Worm (Caenorhabditis elegans) whole organism, L4/young adult: ENCODE data around the gene pkc-1.

Source experiments
- W03F9.2 ChIP-seq: fragments of 150-350 bp; optimal IDR thresholded peaks from 2 replicates; lab custom pipeline; 2014; ENCODE audit warnings: missing biosample characterization, missing genetic modification characterization
- dao-5 ChIP-seq: sonication (generic microtip); optimal IDR thresholded peaks from 2 replicates; lab custom pipeline; 2016; ENCODE audit warnings: missing genotype, missing genetic modification characterization, moderate library complexity, missing compliant biosample characterization
- him-1 ChIP-seq: sonication (generic microtip); optimal IDR thresholded peaks from 2 replicates; lab custom pipeline; 2016; ENCODE audit warnings: missing genotype, missing genetic modification reagents, missing genetic modification characterization, missing compliant biosample characterization

DNA sequence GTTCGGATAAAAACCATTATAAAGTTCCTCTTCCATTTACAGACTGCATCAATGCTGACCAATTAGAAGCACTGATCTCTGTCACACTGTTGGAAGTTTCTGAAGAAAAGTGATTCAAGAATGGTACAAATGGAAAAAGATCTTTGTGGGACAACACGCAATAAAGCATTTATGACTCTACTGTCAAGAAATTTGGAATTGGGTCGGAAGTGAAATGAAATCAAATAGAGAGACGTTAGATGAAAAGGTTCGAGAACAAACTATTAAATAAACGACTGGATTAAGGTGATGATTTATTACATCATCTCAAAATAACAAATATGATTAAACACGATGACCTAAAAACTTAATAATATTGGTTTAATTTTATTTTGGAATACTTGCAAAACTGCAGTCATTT lies 25.5 kb downstream of the pkc-1 start, which contains the start of gene F57F5.3:
- TF ChIP-seq him-1: no peak
- no peak for TF ChIP-seq W03F9.2 (tag; lab: Kevin White, UChicago)
- no peak for TF ChIP-seq dao-5 (tag; lab: Kevin White, UChicago)
